Fruit fly (Drosophila melanogaster) whole organism, embryonic: ENCODE results near the gene mio.
A peak's percentile ranks its signal among the peaks of the same experiment; 100 is the strongest.

Experiments
- Ada2b ChIP-seq: fragments of 200-800 bp; sonication (Bioruptor generic); IDR thresholded peaks from 2 replicates; pipeline ENCODE4 v1.3.6; 2022; ENCODE audit warnings: missing biosample characterization, missing genetic modification characterization
- Adf1 ChIP-seq: fragments of 200-800 bp; sonication (Bioruptor generic); IDR thresholded peaks from 2 replicates; pipeline ENCODE4 v1.3.6; 2022; ENCODE audit warnings: missing biosample characterization, missing genetic modification characterization
- CG10209 ChIP-seq: fragments of 200-800 bp; sonication (Bioruptor generic); optimal IDR thresholded peaks from 3 replicates; lab custom pipeline; 2017; ENCODE audit warnings: missing biosample characterization, mild to moderate bottlenecking, missing genetic modification characterization, missing genetic modification reagents
- CG10959 ChIP-seq: fragments of 200-800 bp; sonication (Bioruptor generic); IDR thresholded peaks from 2 replicates; pipeline ENCODE4 v1.3.6; 2022; ENCODE audit warnings: missing biosample characterization, missing genetic modification characterization
- CG10979 ChIP-seq: fragments of 200-800 bp; sonication (Bioruptor generic); optimal IDR thresholded peaks from 2 replicates; lab custom pipeline; 2018; ENCODE audit warnings: missing biosample characterization, mild to moderate bottlenecking, missing genetic modification characterization, moderate library complexity
- CG11247 ChIP-seq: fragments of 200-800 bp; sonication (Bioruptor generic); IDR thresholded peaks from 2 replicates; pipeline ENCODE4 v1.3.6; 2022; ENCODE audit warnings: missing biosample characterization, missing genetic modification characterization
- CG11560 ChIP-seq: fragments of 200-800 bp; sonication (Bioruptor generic); IDR thresholded peaks from 3 replicates; pipeline ENCODE4 v1.3.6; 2022; ENCODE audit warnings: missing biosample characterization, missing genetic modification characterization
- CG11696 ChIP-seq: fragments of 200-800 bp; sonication (Bioruptor generic); IDR thresholded peaks from 2 replicates; pipeline ENCODE4 v1.3.6; 2022; ENCODE audit warnings: missing biosample characterization, missing genetic modification characterization
- CG12104 ChIP-seq: fragments of 200-800 bp; sonication (Bioruptor generic); optimal IDR thresholded peaks from 3 replicates; lab custom pipeline; 2016; ENCODE audit warnings: missing biosample characterization, missing genetic modification characterization
- CG12236 ChIP-seq: fragments of 200-800 bp; sonication (Bioruptor generic); optimal IDR thresholded peaks from 2 replicates; lab custom pipeline; 2016; ENCODE audit warnings: missing biosample characterization, missing genetic modification characterization
- CG15479 ChIP-seq: fragments of 200-800 bp; sonication (Bioruptor generic); optimal IDR thresholded peaks from 3 replicates; lab custom pipeline; 2019; ENCODE audit warnings: missing biosample characterization, mild to moderate bottlenecking, missing genetic modification characterization, moderate library complexity
- CG15514 ChIP-seq: fragments of 200-800 bp; sonication (Bioruptor generic); optimal IDR thresholded peaks from 3 replicates; lab custom pipeline; 2017; ENCODE audit warnings: missing biosample characterization, missing genetic modification characterization, mild to moderate bottlenecking, moderate library complexity, missing genetic modification reagents
- CG15696 ChIP-seq: fragments of 200-800 bp; sonication (Bioruptor generic); optimal IDR thresholded peaks from 2 replicates; lab custom pipeline; 2019; ENCODE audit warnings: missing biosample characterization, mild to moderate bottlenecking, missing genetic modification characterization, moderate library complexity
- CG17359 ChIP-seq: fragments of 200-800 bp; sonication (Bioruptor generic); optimal IDR thresholded peaks from 3 replicates; lab custom pipeline; 2018; ENCODE audit warnings: missing biosample characterization, mild to moderate bottlenecking, missing genetic modification characterization, moderate library complexity
- CG17912 ChIP-seq: fragments of 200-800 bp; sonication (Bioruptor generic); optimal IDR thresholded peaks from 2 replicates; lab custom pipeline; 2018; ENCODE audit warnings: missing biosample characterization, mild to moderate bottlenecking, missing genetic modification characterization
- CG3065 ChIP-seq: fragments of 200-800 bp; sonication (Bioruptor generic); optimal IDR thresholded peaks from 2 replicates; lab custom pipeline; 2016; ENCODE audit warnings: missing biosample characterization, missing genetic modification characterization
- CG3163 ChIP-seq: fragments of 200-800 bp; sonication (Bioruptor generic); optimal IDR thresholded peaks from 3 replicates; lab custom pipeline; 2016; ENCODE audit warnings: missing biosample characterization, missing genetic modification characterization
- CG32767 ChIP-seq: fragments of 200-800 bp; sonication (Bioruptor generic); IDR thresholded peaks from 2 replicates; pipeline ENCODE4 v1.3.6; 2022; ENCODE audit warnings: missing biosample characterization, missing genetic modification characterization
- CG34224 ChIP-seq: fragments of 200-800 bp; sonication (Bioruptor generic); IDR thresholded peaks from 3 replicates; pipeline ENCODE4 v1.3.6; 2022; ENCODE audit warnings: missing biosample characterization, missing genetic modification characterization; ENCODE audit not compliant: partially characterized antibody
- CG34376 ChIP-seq: fragments of 200-800 bp; sonication (Bioruptor generic); optimal IDR thresholded peaks from 2 replicates; lab custom pipeline; 2018; ENCODE audit warnings: missing biosample characterization, mild to moderate bottlenecking, missing genetic modification characterization
- CG4360 ChIP-seq: fragments of 200-800 bp; sonication (Bioruptor generic); IDR thresholded peaks from 2 replicates; pipeline ENCODE4 v1.3.6; 2022; ENCODE audit warnings: missing biosample characterization, missing genetic modification characterization
- CG6791 ChIP-seq: fragments of 200-800 bp; sonication (Bioruptor generic); IDR thresholded peaks from 3 replicates; pipeline ENCODE4 v1.3.6; 2022; ENCODE audit warnings: missing biosample characterization, missing genetic modification characterization; ENCODE audit not compliant: partially characterized antibody
- CG6854 ChIP-seq: fragments of 200-800 bp; sonication (Bioruptor generic); optimal IDR thresholded peaks from 3 replicates; lab custom pipeline; 2017; ENCODE audit warnings: missing biosample characterization, mild to moderate bottlenecking, missing genetic modification characterization
- Dad ChIP-seq: fragments of 200-800 bp; sonication (Bioruptor generic); optimal IDR thresholded peaks from 3 replicates; lab custom pipeline; 2016; ENCODE audit warnings: missing biosample characterization, missing genetic modification characterization
- Dll ChIP-seq: fragments of 200-800 bp; sonication (Bioruptor generic); IDR thresholded peaks from 4 replicates; pipeline ENCODE4 v1.3.6; 2022; ENCODE audit warnings: missing biosample characterization, missing genetic modification characterization; ENCODE audit not compliant: partially characterized antibody
- Drgx ChIP-seq: fragments of 200-800 bp; sonication (Bioruptor generic); IDR thresholded peaks from 2 replicates; pipeline ENCODE4 v1.3.6; 2022; ENCODE audit warnings: missing biosample characterization, missing genetic modification characterization
- HLHmδ ChIP-seq: fragments of 200-800 bp; sonication (Bioruptor generic); optimal IDR thresholded peaks from 2 replicates; lab custom pipeline; 2018; ENCODE audit warnings: missing biosample characterization, mild to moderate bottlenecking, missing genetic modification characterization, moderate library complexity
- HmgZ ChIP-seq: fragments of 200-800 bp; sonication (Bioruptor generic); optimal IDR thresholded peaks from 2 replicates; lab custom pipeline; 2018; ENCODE audit warnings: missing biosample characterization, mild to moderate bottlenecking, missing genetic modification characterization
- PHDP ChIP-seq: fragments of 200-800 bp; sonication (Bioruptor generic); optimal IDR thresholded peaks from 3 replicates; lab custom pipeline; 2018; ENCODE audit warnings: missing biosample characterization, mild to moderate bottlenecking, missing genetic modification characterization, moderate library complexity
- Sox102F ChIP-seq: fragments of 200-800 bp; sonication (Bioruptor generic); optimal IDR thresholded peaks from 2 replicates; lab custom pipeline; 2018; ENCODE audit warnings: missing biosample characterization, mild to moderate bottlenecking, missing genetic modification characterization, moderate library complexity
- YL-1 ChIP-seq: fragments of 200-800 bp; sonication (Bioruptor generic); optimal IDR thresholded peaks from 3 replicates; lab custom pipeline; 2017; ENCODE audit warnings: missing biosample characterization, mild to moderate bottlenecking, missing genetic modification characterization
- bbx ChIP-seq: fragments of 200-800 bp; sonication (Bioruptor generic); IDR thresholded peaks from 2 replicates; pipeline ENCODE4 v1.3.6; 2022; ENCODE audit warnings: missing biosample characterization, missing genetic modification characterization; ENCODE audit not compliant: partially characterized antibody
- bigmax ChIP-seq: fragments of 200-800 bp; sonication (Bioruptor generic); optimal IDR thresholded peaks from 2 replicates; lab custom pipeline; 2018; ENCODE audit warnings: missing biosample characterization, mild to moderate bottlenecking, missing genetic modification characterization
- cato ChIP-seq: fragments of 200-800 bp; sonication (Bioruptor generic); optimal IDR thresholded peaks from 2 replicates; lab custom pipeline; 2016; ENCODE audit warnings: missing biosample characterization, missing genetic modification characterization, borderline replicate concordance
- crp ChIP-seq, 2 experiments: fragments of 200-800 bp; sonication (Bioruptor generic); optimal IDR thresholded peaks; 2 replicates in 1 of 2; 3 replicates in 1 of 2; lab custom pipeline; 2017; ENCODE audit warnings: missing biosample characterization in 2 of 2, missing genetic modification characterization in 2 of 2, mild to moderate bottlenecking in 1 of 2, moderate library complexity in 1 of 2
- disco-r ChIP-seq: fragments of 200-800 bp; sonication (Bioruptor generic); optimal IDR thresholded peaks from 2 replicates; lab custom pipeline; 2016; ENCODE audit warnings: missing biosample characterization, missing genetic modification characterization
- fru ChIP-seq: fragments of >200 bp; optimal IDR thresholded peaks from 2 replicates; lab custom pipeline; 2017
- hbn ChIP-seq: fragments of 200-800 bp; sonication (Bioruptor generic); IDR thresholded peaks from 2 replicates; pipeline ENCODE4 v1.3.6; 2022; ENCODE audit warnings: missing biosample characterization, missing genetic modification characterization; ENCODE audit not compliant: partially characterized antibody
- ind ChIP-seq: fragments of 200-800 bp; sonication (Bioruptor generic); optimal IDR thresholded peaks from 3 replicates; lab custom pipeline; 2016; ENCODE audit warnings: missing biosample characterization, missing genetic modification characterization
- klu ChIP-seq: fragments of 200-800 bp; sonication (Bioruptor generic); IDR thresholded peaks from 2 replicates; pipeline ENCODE4 v1.3.6; 2022; ENCODE audit warnings: missing biosample characterization, missing genetic modification characterization
- lilli ChIP-seq: fragments of 200-800 bp; sonication (Bioruptor generic); optimal IDR thresholded peaks from 3 replicates; lab custom pipeline; 2016; ENCODE audit warnings: missing biosample characterization, missing genetic modification characterization
- pnt ChIP-seq: fragments of 200-800 bp; sonication (Bioruptor generic); optimal IDR thresholded peaks from 3 replicates; lab custom pipeline; 2016; ENCODE audit warnings: missing biosample characterization, missing genetic modification characterization
- rib ChIP-seq: fragments of 200-800 bp; sonication (Bioruptor generic); IDR thresholded peaks from 2 replicates; pipeline ENCODE4 v1.3.6; 2022; ENCODE audit warnings: missing biosample characterization, missing genetic modification characterization
- salm ChIP-seq: fragments of 200-800 bp; sonication (Bioruptor generic); optimal IDR thresholded peaks from 2 replicates; lab custom pipeline; 2018; ENCODE audit warnings: missing biosample characterization, mild to moderate bottlenecking, missing genetic modification characterization
- sd ChIP-seq: fragments of 200-800 bp; sonication (Bioruptor generic); optimal IDR thresholded peaks from 3 replicates; lab custom pipeline; 2018; ENCODE audit warnings: missing biosample characterization, mild to moderate bottlenecking, missing genetic modification characterization, moderate library complexity
- sima ChIP-seq: fragments of 200-800 bp; sonication (Bioruptor generic); optimal IDR thresholded peaks from 2 replicates; lab custom pipeline; 2016; ENCODE audit warnings: missing biosample characterization, missing genetic modification characterization
- tll ChIP-seq, 2 experiments: fragments of 200-800 bp in 1 of 2; fragments of >200 bp in 1 of 2; sonication (Bioruptor generic) in 1 of 2; optimal IDR thresholded peaks; 2 replicates each; lab custom pipeline; 2017 to 2019; ENCODE audit warnings: missing biosample characterization in 2 of 2, missing genetic modification characterization in 2 of 2, mild to moderate bottlenecking in 1 of 2, moderate library complexity in 1 of 2
- ttk ChIP-seq: fragments of 200-800 bp; sonication (Bioruptor generic); IDR thresholded peaks from 2 replicates; pipeline ENCODE4 v2.1.2; 2022; ENCODE audit warnings: missing biosample characterization, missing genetic modification characterization
- tup ChIP-seq: fragments of 200-800 bp; sonication (Bioruptor generic); optimal IDR thresholded peaks from 2 replicates; lab custom pipeline; 2016; ENCODE audit warnings: missing biosample characterization, mild to moderate bottlenecking, missing genetic modification characterization, moderate library complexity
- vnd ChIP-seq: fragments of 200-800 bp; sonication (Bioruptor generic); IDR thresholded peaks from 3 replicates; pipeline ENCODE4 v1.3.6; 2022; ENCODE audit warnings: missing biosample characterization, missing genetic modification characterization; ENCODE audit not compliant: partially characterized antibody
- vvl ChIP-seq: fragments of 200-800 bp; sonication (Bioruptor generic); IDR thresholded peaks from 2 replicates; pipeline ENCODE4 v1.3.6; 2022; ENCODE audit warnings: missing biosample characterization, missing genetic modification characterization

Gene mio

dm6 chr2L:2236722-2237121, 19.6 kb downstream of the mio start, which contains the start of gene Sec24CD (continued):
- TF ChIP-seq CG11560 (tag; lab: Robert Waterston, UW) (peak; percentile 98), vvl (GFP tag; lab: Robert Waterston, UW) (peak; percentile 38; the same call in 1 of the 2 replicates), lilli (GFP tag; lab: Kevin White, UChicago) (peak; percentile 35), klu (GFP tag; lab: Robert Waterston, UW) (no peak), Sox102F (GFP tag; lab: Kevin White, UChicago) (no peak), CG4360 (GFP tag; lab: Robert Waterston, UW) (no peak), sd (tag; lab: Kevin White, UChicago) (no peak), CG6854 (GFP tag; lab: Kevin White, UChicago) (no peak), crp (GFP tag; optimal IDR thresholded peaks at IDR 0.05; lab: Kevin White, UChicago) (peak; percentile 20 to 88), CG12104 (no peak), CG10959 (no peak), pnt (GFP tag; lab: Kevin White, UChicago) (no peak), PHDP (tag; lab: Kevin White, UChicago) (peak; percentile 45), sima (no peak), Adf1 (GFP tag; lab: Robert Waterston, UW) (no peak), CG12236 (GFP tag; lab: Kevin White, UChicago) (no peak), rib (GFP tag; lab: Robert Waterston, UW) (no peak), disco-r (no peak), bigmax (GFP tag; lab: Kevin White, UChicago) (no peak), vnd (GFP tag; lab: Robert Waterston, UW) (peak; percentile 84), tup (GFP tag; lab: Kevin White, UChicago) (no peak), CG15479 (GFP tag; lab: Kevin White, UChicago) (no peak), CG17912 (GFP tag; lab: Kevin White, UChicago) (peak; percentile 39), fru (lab: Kevin White, UChicago) (no peak), CG11696 (GFP tag; lab: Robert Waterston, UW) (no peak), salm (tag; lab: Kevin White, UChicago) (peak; percentile 16), CG34224 (GFP tag; lab: Robert Waterston, UW) (peak; percentile 98), bbx (GFP tag; lab: Robert Waterston, UW) (peak; percentile 98), ind (GFP tag; lab: Kevin White, UChicago) (no peak), CG34376 (GFP tag; lab: Kevin White, UChicago) (peak; percentile 35), CG3163 (GFP tag; lab: Kevin White, UChicago) (no peak), HmgZ (peak; percentile 39), CG6791 (GFP tag; lab: Robert Waterston, UW) (peak; percentile 96), cato (no peak), Dad (GFP tag; lab: Kevin White, UChicago) (no peak), Drgx (GFP tag; lab: Robert Waterston, UW) (no peak), HLHmδ (peak; percentile 56), CG10209 (GFP tag; lab: Kevin White, UChicago) (no peak), CG3065 (GFP tag; lab: Kevin White, UChicago) (no peak), CG11247 (no peak), CG15514 (GFP tag; lab: Kevin White, UChicago) (peak; percentile 74), CG32767 (no peak), YL-1 (GFP tag; lab: Kevin White, UChicago) (peak; percentile 91), tll (GFP tag; optimal IDR thresholded peaks at IDR 0.05; lab: Kevin White, UChicago) (no peak), CG15696 (tag; lab: Kevin White, UChicago) (no peak), ttk (GFP tag; lab: Robert Waterston, UW) (no peak), Ada2b (no peak), Dll (peak; percentile 89), CG10979 (tag; lab: Kevin White, UChicago) (peak; percentile 20), hbn (GFP tag; lab: Robert Waterston, UW) (peak; percentile 76), CG17359 (tag; lab: Kevin White, UChicago) (no peak)
